Fruit fly (Drosophila melanogaster) Kc167 (cell line): ENCODE results near the gene Btk.

Source experiments
- Myc ChIP-seq: fragments of >200 bp; optimal IDR thresholded peaks from 2 replicates; lab custom pipeline; 2017; ENCODE audit warnings: missing external identifiers
- Sin3A ChIP-seq: fragments of >200 bp; optimal IDR thresholded peaks from 2 replicates; lab custom pipeline; 2018; ENCODE audit warnings: missing external identifiers
- h ChIP-seq: fragments of >200 bp; optimal IDR thresholded peaks from 3 replicates; lab custom pipeline; 2018; ENCODE audit warnings: missing external identifiers
- psq ChIP-seq: fragments of >200 bp; optimal IDR thresholded peaks from 2 replicates; lab custom pipeline; 2017; ENCODE audit warnings: missing external identifiers
- ttk ChIP-seq: sonication (Bioruptor generic); optimal IDR thresholded peaks from 2 replicates; lab custom pipeline; 2017; ENCODE audit warnings: missing external identifiers

DNA sequence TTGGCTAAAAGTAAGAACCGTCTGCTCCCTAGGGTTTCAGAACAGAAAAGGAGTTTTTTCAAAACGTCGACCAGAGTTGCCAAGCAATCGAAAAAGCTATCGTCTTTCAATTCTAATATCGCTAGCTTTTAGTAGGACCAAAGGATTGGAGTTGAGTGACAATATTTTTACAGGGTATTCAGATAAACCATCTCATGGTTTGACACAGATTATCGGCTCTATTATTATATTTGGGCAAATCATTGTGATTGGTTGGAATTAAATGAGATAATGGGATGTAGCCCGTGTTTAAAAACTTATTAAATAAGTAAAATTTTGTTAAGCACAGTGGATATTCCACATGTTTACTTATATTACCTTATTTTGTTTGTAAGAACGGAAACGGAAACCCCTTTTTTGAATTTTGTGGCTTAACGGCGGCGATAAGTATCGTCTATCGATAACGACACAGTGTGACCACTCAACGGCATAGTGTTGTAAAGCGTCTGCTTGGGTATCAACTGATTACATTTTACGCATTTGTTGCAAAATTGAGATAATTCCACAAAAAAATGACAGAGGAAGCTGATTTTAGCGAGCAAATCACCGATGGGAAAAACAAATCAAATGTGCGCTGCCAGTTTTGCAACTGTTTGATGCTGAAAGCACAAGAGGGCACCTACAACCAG, 19.1 kb upstream of the Btk start, which contains the start of the genes mtsh and strat:
- TF ChIP-seq ttk (lab: Kevin White, UChicago): no peak
- TF ChIP-seq h (lab: Kevin White, UChicago): no peak
- TF ChIP-seq psq: no peak
- TF ChIP-seq Sin3A (lab: Kevin White, UChicago): no peak
- TF ChIP-seq Myc (lab: Kevin White, UChicago): no peak
